Fruit fly (Drosophila melanogaster) whole organism, embryonic: Measurements from ENCODE around the gene chic.

Source experiments
- Ada2b ChIP-seq: fragments of 200-800 bp; sonication (Bioruptor generic); IDR thresholded peaks from 2 replicates; pipeline ENCODE4 v1.3.6; 2022; ENCODE audit warnings: missing biosample characterization, missing genetic modification characterization
- Aef1 ChIP-seq: fragments of 200-800 bp; sonication (Bioruptor generic); IDR thresholded peaks from 3 replicates; pipeline ENCODE4 v1.3.6; 2022; ENCODE audit warnings: missing biosample characterization, missing genetic modification characterization
- Atf6 ChIP-seq: fragments of 200-800 bp; sonication (Bioruptor generic); IDR thresholded peaks from 2 replicates; pipeline ENCODE4 v1.3.6; 2022; ENCODE audit warnings: missing biosample characterization, missing genetic modification characterization
- CG10274 ChIP-seq: fragments of 200-800 bp; sonication (Bioruptor generic); optimal IDR thresholded peaks from 3 replicates; lab custom pipeline; 2017; ENCODE audit warnings: missing biosample characterization, mild to moderate bottlenecking, missing genetic modification characterization
- CG12071 ChIP-seq: fragments of 200-800 bp; sonication (Bioruptor generic); optimal IDR thresholded peaks from 3 replicates; lab custom pipeline; 2018; ENCODE audit warnings: missing biosample characterization, mild to moderate bottlenecking, missing genetic modification characterization
- CG12219 ChIP-seq: fragments of 200-800 bp; sonication (Bioruptor generic); optimal IDR thresholded peaks from 3 replicates; lab custom pipeline; 2018; ENCODE audit warnings: missing biosample characterization, mild to moderate bottlenecking, missing genetic modification characterization
- CG13624 ChIP-seq: fragments of 200-800 bp; sonication (Bioruptor generic); optimal IDR thresholded peaks from 2 replicates; lab custom pipeline; 2016; ENCODE audit warnings: missing biosample characterization, missing genetic modification characterization
- CG14667 ChIP-seq: fragments of 200-800 bp; sonication (Bioruptor generic); IDR thresholded peaks from 2 replicates; pipeline ENCODE4 v1.3.6; 2022; ENCODE audit warnings: missing biosample characterization, missing genetic modification characterization
- CG17385 ChIP-seq: fragments of 200-800 bp; sonication (Bioruptor generic); optimal IDR thresholded peaks from 3 replicates; lab custom pipeline; 2018; ENCODE audit warnings: missing biosample characterization, mild to moderate bottlenecking, missing genetic modification characterization
- CG17912 ChIP-seq: fragments of 200-800 bp; sonication (Bioruptor generic); optimal IDR thresholded peaks from 2 replicates; lab custom pipeline; 2018; ENCODE audit warnings: missing biosample characterization, mild to moderate bottlenecking, missing genetic modification characterization
- CG18599 ChIP-seq: fragments of 200-800 bp; sonication (Bioruptor generic); optimal IDR thresholded peaks from 3 replicates; lab custom pipeline; 2017; ENCODE audit warnings: missing biosample characterization, missing genetic modification characterization, mild to moderate bottlenecking, moderate library complexity, missing genetic modification reagents
- CG2129 ChIP-seq: fragments of 200-800 bp; sonication (Bioruptor generic); IDR thresholded peaks from 2 replicates; pipeline ENCODE4 v1.3.6; 2022; ENCODE audit warnings: missing biosample characterization, missing genetic modification characterization; ENCODE audit not compliant: partially characterized antibody
- CG2202 ChIP-seq: fragments of 200-800 bp; sonication (Bioruptor generic); optimal IDR thresholded peaks from 2 replicates; lab custom pipeline; 2018; ENCODE audit warnings: missing biosample characterization, mild to moderate bottlenecking, missing genetic modification characterization
- CG2875 ChIP-seq: fragments of 200-800 bp; sonication (Bioruptor generic); optimal IDR thresholded peaks from 2 replicates; lab custom pipeline; 2017; ENCODE audit warnings: missing biosample characterization, mild to moderate bottlenecking, missing genetic modification characterization, missing genetic modification reagents
- CG32532 ChIP-seq: fragments of 200-800 bp; sonication (Bioruptor generic); IDR thresholded peaks from 2 replicates; pipeline ENCODE4 v1.3.6; 2022; ENCODE audit warnings: missing biosample characterization, missing genetic modification characterization
- CG6254 ChIP-seq: fragments of 200-800 bp; sonication (Bioruptor generic); optimal IDR thresholded peaks from 3 replicates; lab custom pipeline; 2017; ENCODE audit warnings: mild to moderate bottlenecking, missing biosample characterization, missing genetic modification reagents, missing genetic modification characterization
- CG6689 ChIP-seq: fragments of 200-800 bp; sonication (Bioruptor generic); IDR thresholded peaks from 2 replicates; pipeline ENCODE4 v1.3.6; 2022; ENCODE audit warnings: missing biosample characterization, missing genetic modification characterization
- CG7372 ChIP-seq: fragments of 200-800 bp; sonication (Bioruptor generic); IDR thresholded peaks from 2 replicates; pipeline ENCODE4 v1.3.6; 2022; ENCODE audit warnings: missing biosample characterization, missing genetic modification characterization
- CG8359 ChIP-seq: fragments of 200-800 bp; sonication (Bioruptor generic); optimal IDR thresholded peaks from 2 replicates; lab custom pipeline; 2017; ENCODE audit warnings: missing biosample characterization, mild to moderate bottlenecking, missing genetic modification characterization, borderline replicate concordance
- CG8478 ChIP-seq: fragments of >200 bp; optimal IDR thresholded peaks from 2 replicates; lab custom pipeline; 2018
- Chrac-16 ChIP-seq: fragments of 200-800 bp; sonication (Bioruptor generic); optimal IDR thresholded peaks from 3 replicates; lab custom pipeline; 2016; ENCODE audit warnings: missing biosample characterization, missing genetic modification characterization
- D19B ChIP-seq: fragments of 200-800 bp; sonication (Bioruptor generic); optimal IDR thresholded peaks from 2 replicates; lab custom pipeline; 2017; ENCODE audit warnings: missing biosample characterization, mild to moderate bottlenecking, missing genetic modification characterization
- Dip2 ChIP-seq: fragments of 200-800 bp; sonication (Bioruptor generic); IDR thresholded peaks from 2 replicates; pipeline ENCODE4 v1.3.6; 2022; ENCODE audit warnings: missing biosample characterization, missing genetic modification characterization
- E2f2 ChIP-seq: fragments of 200-800 bp; sonication (Bioruptor generic); IDR thresholded peaks from 2 replicates; pipeline ENCODE4 v1.3.6; 2022; ENCODE audit warnings: missing biosample characterization, missing genetic modification characterization
- HHEX ChIP-seq: fragments of 200-800 bp; sonication (Bioruptor generic); optimal IDR thresholded peaks from 3 replicates; lab custom pipeline; 2017; ENCODE audit warnings: missing biosample characterization, mild to moderate bottlenecking, missing genetic modification characterization, missing genetic modification reagents
- HLHmδ ChIP-seq: fragments of 200-800 bp; sonication (Bioruptor generic); optimal IDR thresholded peaks from 2 replicates; lab custom pipeline; 2018; ENCODE audit warnings: missing biosample characterization, mild to moderate bottlenecking, missing genetic modification characterization, moderate library complexity
- HmgZ ChIP-seq: fragments of 200-800 bp; sonication (Bioruptor generic); optimal IDR thresholded peaks from 2 replicates; lab custom pipeline; 2018; ENCODE audit warnings: missing biosample characterization, mild to moderate bottlenecking, missing genetic modification characterization
- Lhr ChIP-seq: fragments of 200-800 bp; sonication (Bioruptor generic); optimal IDR thresholded peaks from 3 replicates; lab custom pipeline; 2017; ENCODE audit warnings: mild to moderate bottlenecking, missing biosample characterization, missing genetic modification reagents, missing genetic modification characterization
- MTF-1 ChIP-seq: fragments of 200-800 bp; sonication (Bioruptor generic); optimal IDR thresholded peaks from 2 replicates; lab custom pipeline; 2018; ENCODE audit warnings: missing biosample characterization, mild to moderate bottlenecking, missing genetic modification characterization, borderline replicate concordance
- Nf-YB ChIP-seq: fragments of 200-800 bp; sonication (Bioruptor generic); optimal IDR thresholded peaks from 3 replicates; lab custom pipeline; 2019; ENCODE audit warnings: missing biosample characterization, mild to moderate bottlenecking, missing genetic modification characterization, moderate library complexity
- Rx ChIP-seq: fragments of 200-800 bp; sonication (Bioruptor generic); IDR thresholded peaks from 2 replicates; pipeline ENCODE4 v1.3.6; 2022; ENCODE audit warnings: missing biosample characterization, missing genetic modification characterization
- Side ChIP-seq: fragments of 200-800 bp; sonication (Bioruptor generic); optimal IDR thresholded peaks from 2 replicates; lab custom pipeline; 2016; ENCODE audit warnings: missing biosample characterization, missing genetic modification characterization
- Trl ChIP-seq, 3 experiments: fragments of >200 bp in 2 of 3; fragments of 200-800 bp in 1 of 3; sonication (Bioruptor generic) in 1 of 3; optimal IDR thresholded peaks; 2 replicates in 1 of 3; 3 replicates in 2 of 3; lab custom pipeline; 2016 to 2017; ENCODE audit warnings: missing biosample characterization in 1 of 3, missing genetic modification characterization in 1 of 3
- ase ChIP-seq: fragments of 200-800 bp; sonication (Bioruptor generic); IDR thresholded peaks from 3 replicates; pipeline ENCODE4 v1.3.6; 2022; ENCODE audit warnings: missing biosample characterization, missing genetic modification characterization
- bowl ChIP-seq: fragments of 200-800 bp; sonication (Bioruptor generic); IDR thresholded peaks from 2 replicates; pipeline ENCODE4 v1.3.6; 2022; ENCODE audit warnings: missing biosample characterization, missing genetic modification characterization
- caup ChIP-seq: fragments of 200-800 bp; sonication (Bioruptor generic); optimal IDR thresholded peaks from 3 replicates; lab custom pipeline; 2017; ENCODE audit warnings: missing biosample characterization, mild to moderate bottlenecking, missing genetic modification characterization, moderate library complexity; ENCODE audit not compliant: severe bottlenecking
- chinmo ChIP-seq: fragments of 200-800 bp; sonication (Bioruptor generic); IDR thresholded peaks from 4 replicates; pipeline ENCODE4 v1.3.6; 2022; ENCODE audit warnings: missing biosample characterization, missing genetic modification characterization; ENCODE audit not compliant: partially characterized antibody
- dmrt99B ChIP-seq: fragments of 200-800 bp; sonication (Bioruptor generic); optimal IDR thresholded peaks from 2 replicates; lab custom pipeline; 2018; ENCODE audit warnings: missing biosample characterization, mild to moderate bottlenecking, missing genetic modification characterization, moderate library complexity
- gcm ChIP-seq: fragments of 200-800 bp; sonication (Bioruptor generic); optimal IDR thresholded peaks from 2 replicates; lab custom pipeline; 2019; ENCODE audit warnings: missing biosample characterization, mild to moderate bottlenecking, missing genetic modification characterization, moderate library complexity
- kni ChIP-seq: fragments of 200-800 bp; sonication (Bioruptor generic); optimal IDR thresholded peaks from 3 replicates; lab custom pipeline; 2017; ENCODE audit warnings: mild to moderate bottlenecking, missing biosample characterization, missing genetic modification reagents, missing genetic modification characterization
- lilli ChIP-seq: fragments of 200-800 bp; sonication (Bioruptor generic); optimal IDR thresholded peaks from 3 replicates; lab custom pipeline; 2016; ENCODE audit warnings: missing biosample characterization, missing genetic modification characterization
- phol ChIP-seq: fragments of 200-800 bp; sonication (Bioruptor generic); optimal IDR thresholded peaks from 3 replicates; lab custom pipeline; 2018; ENCODE audit warnings: missing biosample characterization, mild to moderate bottlenecking, missing genetic modification characterization, moderate library complexity
- psq ChIP-seq: fragments of 200-800 bp; sonication (Bioruptor generic); optimal IDR thresholded peaks from 2 replicates; lab custom pipeline; 2017; ENCODE audit warnings: missing biosample characterization, missing genetic modification characterization
- repo ChIP-seq: fragments of 200-800 bp; sonication (Bioruptor generic); optimal IDR thresholded peaks from 2 replicates; lab custom pipeline; 2016; ENCODE audit warnings: missing biosample characterization, missing genetic modification characterization
- sens ChIP-seq: fragments of 200-800 bp; sonication (Bioruptor generic); peaks from one replicate; lab custom pipeline; 2016; ENCODE audit warnings: missing biosample characterization, missing genetic modification characterization
- sqz ChIP-seq: fragments of 200-800 bp; sonication (Bioruptor generic); optimal IDR thresholded peaks from 3 replicates; lab custom pipeline; 2018; ENCODE audit warnings: missing biosample characterization, mild to moderate bottlenecking, missing genetic modification characterization
- tup ChIP-seq: fragments of 200-800 bp; sonication (Bioruptor generic); optimal IDR thresholded peaks from 2 replicates; lab custom pipeline; 2016; ENCODE audit warnings: missing biosample characterization, mild to moderate bottlenecking, missing genetic modification characterization, moderate library complexity
- unpg ChIP-seq: fragments of 200-800 bp; sonication (Bioruptor generic); optimal IDR thresholded peaks from 3 replicates; lab custom pipeline; 2018; ENCODE audit warnings: missing biosample characterization, mild to moderate bottlenecking, missing genetic modification characterization, moderate library complexity
- zf30C ChIP-seq: fragments of 200-800 bp; sonication (Bioruptor generic); optimal IDR thresholded peaks from 3 replicates; lab custom pipeline; 2018; ENCODE audit warnings: missing biosample characterization, mild to moderate bottlenecking, missing genetic modification characterization

Gene chic

dm6 chr2L:5997609-5998229 lies 16.9 kb upstream of the chic start (continued):
- TF ChIP-seq phol (tag; lab: Kevin White, UChicago) (peak; percentile 93), CG6689 (peak; percentile 27), CG8359 (peak; percentile 73), Dip2 (GFP tag; lab: Robert Waterston, UW) (no peak), D19B (no peak), CG18599 (GFP tag; lab: Kevin White, UChicago) (peak; percentile 83), tup (GFP tag; lab: Kevin White, UChicago) (no peak), HLHmδ (GFP tag; lab: Kevin White, UChicago) (peak; percentile 68), sqz (GFP tag; lab: Kevin White, UChicago) (peak; percentile 45), HmgZ (peak; percentile 41), Aef1 (GFP tag; lab: Robert Waterston, UW) (no peak), Chrac-16 (GFP tag; lab: Kevin White, UChicago) (no peak), CG7372 (GFP tag; lab: Robert Waterston, UW) (no peak), sens (GFP tag; lab: Kevin White, UChicago) (peak; percentile 81), Lhr (GFP tag; lab: Kevin White, UChicago) (no peak), Side (GFP tag; lab: Kevin White, UChicago) (peak; percentile 48), CG12219 (peak; percentile 73), dmrt99B (no peak), CG2129 (GFP tag; lab: Robert Waterston, UW) (no peak), CG12071 (GFP tag; lab: Kevin White, UChicago) (peak; percentile 68), CG14667 (GFP tag; lab: Robert Waterston, UW) (no peak), CG2875 (peak; percentile 49), psq (GFP tag; lab: Kevin White, UChicago) (no peak), CG17385 (peak; percentile 64), CG17912 (GFP tag; lab: Kevin White, UChicago) (peak; percentile 41), E2f2 (peak; percentile 15; the same call in 1 of the 2 replicates), lilli (GFP tag; lab: Kevin White, UChicago) (no peak), Nf-YB (GFP tag; lab: Kevin White, UChicago) (peak; percentile 39), zf30C (GFP tag; lab: Kevin White, UChicago) (peak; percentile 66), caup (GFP tag; lab: Kevin White, UChicago) (peak; percentile 87), kni (GFP tag; lab: Kevin White, UChicago) (peak; percentile 93), Trl (optimal IDR thresholded peaks at IDR 0.05; lab: Kevin White, UChicago) (peak; percentile 55 to 75), Trl (GFP tag; optimal IDR thresholded peaks at IDR 0.05; lab: Kevin White, UChicago) (no peak), Ada2b (GFP tag; lab: Robert Waterston, UW) (no peak), chinmo (GFP tag; lab: Robert Waterston, UW) (no peak), ase (no peak), CG8478 (lab: Kevin White, UChicago) (no peak), HHEX (peak; percentile 77), CG32532 (GFP tag; lab: Robert Waterston, UW) (0 out of 2 replicates have a peak, but pooled peaks have one; percentile 12), gcm (GFP tag; lab: Kevin White, UChicago) (peak; percentile 57), MTF-1 (GFP tag; lab: Kevin White, UChicago) (peak; percentile 72), CG2202 (tag; lab: Kevin White, UChicago) (peak; percentile 48), unpg (GFP tag; lab: Kevin White, UChicago) (peak; percentile 51), bowl (GFP tag; lab: Robert Waterston, UW) (no peak), Rx (GFP tag; lab: Robert Waterston, UW) (no peak), CG6254 (GFP tag; lab: Kevin White, UChicago) (peak; percentile 46), repo (GFP tag; lab: Kevin White, UChicago) (no peak), CG13624 (GFP tag; lab: Kevin White, UChicago) (peak; percentile 3), CG10274 (GFP tag; lab: Kevin White, UChicago) (no peak), Atf6 (GFP tag; lab: Robert Waterston, UW) (0 out of 2 replicates have a peak, but pooled peaks have one; percentile 34)
